Fruit fly (Drosophila melanogaster) whole organism, prepupa: ENCODE measurements around the gene noc.

Source experiments
- Blimp-1 ChIP-seq: fragments of 200-800 bp; sonication (Bioruptor generic); optimal IDR thresholded peaks from 3 replicates; lab custom pipeline; 2017; ENCODE audit warnings: missing biosample characterization, missing genetic modification characterization, mild to moderate bottlenecking, moderate library complexity, missing genetic modification reagents
- CG16779 ChIP-seq: fragments of 200-800 bp; sonication (Bioruptor generic); optimal IDR thresholded peaks from 3 replicates; lab custom pipeline; 2017; ENCODE audit warnings: missing biosample characterization, mild to moderate bottlenecking, missing genetic modification characterization
- CG31627 ChIP-seq: fragments of 200-800 bp; sonication (Bioruptor generic); optimal IDR thresholded peaks from 3 replicates; lab custom pipeline; 2016; ENCODE audit warnings: missing biosample characterization, missing genetic modification characterization
- CG6854 ChIP-seq: fragments of 200-800 bp; sonication (Bioruptor generic); optimal IDR thresholded peaks from 2 replicates; lab custom pipeline; 2017; ENCODE audit warnings: missing biosample characterization, mild to moderate bottlenecking, missing genetic modification characterization
- Ets21C ChIP-seq: fragments of 200-800 bp; sonication (Bioruptor generic); optimal IDR thresholded peaks from 3 replicates; lab custom pipeline; 2016; ENCODE audit warnings: missing biosample characterization, missing genetic modification characterization
- OdsH ChIP-seq: fragments of 200-800 bp; sonication (Bioruptor generic); optimal IDR thresholded peaks from 3 replicates; lab custom pipeline; 2016; ENCODE audit warnings: missing biosample characterization, missing genetic modification characterization
- achi ChIP-seq: fragments of 200-800 bp; sonication (Bioruptor generic); optimal IDR thresholded peaks from 3 replicates; lab custom pipeline; 2016; ENCODE audit warnings: missing biosample characterization, missing genetic modification characterization
- cyc ChIP-seq: fragments of 200-800 bp; sonication (Bioruptor generic); optimal IDR thresholded peaks from 3 replicates; lab custom pipeline; 2016; ENCODE audit warnings: missing biosample characterization, missing genetic modification characterization

dm6 chr2L:14505004-14505835 lies 14.6 kb downstream of the noc start:
- TF ChIP-seq Blimp-1 (GFP tag; lab: Kevin White, UChicago) (peak; percentile 45), CG16779 (peak; percentile 5), cyc (peak; percentile 7), achi (GFP tag; lab: Kevin White, UChicago) (peak; percentile 62), CG31627 (GFP tag; lab: Kevin White, UChicago) (no peak), Ets21C (GFP tag; lab: Kevin White, UChicago) (no peak), OdsH (GFP tag; lab: Kevin White, UChicago) (peak; percentile 40), CG6854 (GFP tag; lab: Kevin White, UChicago) (no peak)
